Fruit fly (Drosophila melanogaster) whole organism, pupa: ENCODE measurements around the gene CG8042.

Experiments used
- CG10348 ChIP-seq: fragments of 200-800 bp; sonication (Bioruptor generic); IDR thresholded peaks from 2 replicates; pipeline ENCODE4 v1.3.6; 2022; ENCODE audit warnings: missing biosample characterization, missing genetic modification characterization
- CG12605 ChIP-seq: fragments of 200-800 bp; sonication (Bioruptor generic); IDR thresholded peaks from 2 replicates; pipeline ENCODE4 v1.3.6; 2022; ENCODE audit warnings: missing biosample characterization, missing genetic modification characterization
- CG13204 ChIP-seq: fragments of 200-800 bp; sonication (Bioruptor generic); optimal IDR thresholded peaks from 2 replicates; lab custom pipeline; 2018; ENCODE audit warnings: missing biosample characterization, mild to moderate bottlenecking, missing genetic modification characterization, moderate library complexity
- CG14655 ChIP-seq: fragments of 200-800 bp; sonication (Bioruptor generic); optimal IDR thresholded peaks from 3 replicates; lab custom pipeline; 2017; ENCODE audit warnings: mild to moderate bottlenecking, missing biosample characterization, missing genetic modification reagents, missing genetic modification characterization
- CG15710 ChIP-seq: fragments of 200-800 bp; sonication (Bioruptor generic); optimal IDR thresholded peaks from 2 replicates; lab custom pipeline; 2018; ENCODE audit warnings: missing biosample characterization, mild to moderate bottlenecking, missing genetic modification characterization, moderate library complexity
- CG17806 ChIP-seq: fragments of 200-800 bp; sonication (Bioruptor generic); optimal IDR thresholded peaks from 2 replicates; lab custom pipeline; 2018; ENCODE audit warnings: missing biosample characterization, mild to moderate bottlenecking, missing genetic modification characterization, moderate library complexity
- CG32121 ChIP-seq: fragments of 200-800 bp; sonication (Bioruptor generic); IDR thresholded peaks from 2 replicates; pipeline ENCODE4 v1.3.6; 2022; ENCODE audit warnings: missing biosample characterization, missing genetic modification characterization
- CG34367 ChIP-seq: fragments of 200-800 bp; sonication (Bioruptor generic); optimal IDR thresholded peaks from 2 replicates; lab custom pipeline; 2018; ENCODE audit warnings: missing biosample characterization, mild to moderate bottlenecking, missing genetic modification characterization
- CG4496 ChIP-seq: fragments of 200-800 bp; sonication (Bioruptor generic); IDR thresholded peaks from 3 replicates; pipeline ENCODE4 v1.3.6; 2022; ENCODE audit warnings: missing biosample characterization, missing genetic modification characterization
- CG8159 ChIP-seq: fragments of 200-800 bp; sonication (Bioruptor generic); optimal IDR thresholded peaks from 3 replicates; lab custom pipeline; 2018; ENCODE audit warnings: missing biosample characterization, mild to moderate bottlenecking, missing genetic modification characterization, moderate library complexity
- CG8301 ChIP-seq: fragments of 200-800 bp; sonication (Bioruptor generic); optimal IDR thresholded peaks from 2 replicates; lab custom pipeline; 2018; ENCODE audit warnings: missing biosample characterization, mild to moderate bottlenecking, missing genetic modification characterization
- CG9948 ChIP-seq: fragments of 200-800 bp; sonication (Bioruptor generic); optimal IDR thresholded peaks from 2 replicates; lab custom pipeline; 2018; ENCODE audit warnings: missing biosample characterization, mild to moderate bottlenecking, missing genetic modification characterization, moderate library complexity
- D1 ChIP-seq: fragments of 200-800 bp; sonication (Bioruptor generic); optimal IDR thresholded peaks from 2 replicates; lab custom pipeline; 2018; ENCODE audit warnings: missing biosample characterization, mild to moderate bottlenecking, missing genetic modification characterization, moderate library complexity
- EcR ChIP-seq: fragments of 200-800 bp; sonication (Bioruptor generic); optimal IDR thresholded peaks from 3 replicates; lab custom pipeline; 2019; ENCODE audit warnings: missing biosample characterization, missing genetic modification characterization, mild to moderate bottlenecking, moderate library complexity, missing genetic modification reagents
- Ets98B ChIP-seq: fragments of 200-800 bp; sonication (Bioruptor generic); IDR thresholded peaks from 2 replicates; pipeline ENCODE4 v1.3.6; 2022; ENCODE audit warnings: missing biosample characterization, missing genetic modification characterization
- Pif1A ChIP-seq: fragments of 200-800 bp; sonication (Bioruptor generic); optimal IDR thresholded peaks from 3 replicates; lab custom pipeline; 2016; ENCODE audit warnings: missing biosample characterization, missing genetic modification characterization
- Pif1B ChIP-seq: fragments of 200-800 bp; sonication (Bioruptor generic); optimal IDR thresholded peaks from 3 replicates; lab custom pipeline; 2016; ENCODE audit warnings: missing biosample characterization, missing genetic modification characterization
- Snoo ChIP-seq: fragments of 200-800 bp; sonication (Bioruptor generic); optimal IDR thresholded peaks from 3 replicates; lab custom pipeline; 2017; ENCODE audit warnings: missing biosample characterization, mild to moderate bottlenecking, missing genetic modification characterization, inconsistent platforms
- fd96Ca ChIP-seq: fragments of 200-800 bp; sonication (Bioruptor generic); IDR thresholded peaks from 3 replicates; pipeline ENCODE4 v1.3.6; 2022; ENCODE audit warnings: missing biosample characterization, missing genetic modification characterization
- gl ChIP-seq: fragments of 200-800 bp; sonication (Bioruptor generic); optimal IDR thresholded peaks from 2 replicates; lab custom pipeline; 2018; ENCODE audit warnings: missing biosample characterization, mild to moderate bottlenecking, missing genetic modification characterization
- rn ChIP-seq: fragments of 200-800 bp; sonication (Bioruptor generic); IDR thresholded peaks from 2 replicates; pipeline ENCODE4 v1.3.6; 2022; ENCODE audit warnings: missing biosample characterization, missing genetic modification characterization

CG8042 gene

DNA sequence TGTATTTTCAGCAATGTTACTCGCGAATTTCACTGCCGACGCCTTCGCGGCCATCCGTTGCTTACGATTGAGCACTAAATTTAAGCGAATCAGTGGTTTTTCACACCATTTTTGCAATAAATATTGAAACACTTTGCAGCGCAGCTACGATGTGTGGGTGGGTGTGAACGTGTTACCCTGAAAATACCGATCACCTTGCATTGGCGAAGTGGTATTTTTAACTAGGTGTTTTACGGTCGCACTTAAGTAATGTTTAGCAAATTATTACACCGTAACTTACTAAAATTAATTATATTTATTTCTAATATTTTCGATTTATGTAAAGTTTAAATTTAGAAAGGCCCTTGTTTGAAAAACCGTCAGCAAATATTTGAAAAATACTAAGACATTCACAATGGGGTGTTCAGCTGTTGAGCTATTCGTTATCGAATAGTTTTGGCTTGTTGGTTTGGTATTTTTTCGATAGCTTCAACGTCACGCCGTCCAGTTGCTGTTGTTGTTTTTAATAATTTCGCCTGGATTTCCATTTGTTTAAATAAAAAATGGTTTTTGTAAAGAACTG lies 38.8 kb downstream of the CG8042 start, which contains the start of the genes syd and Srp9:
TSS of gene syd (minus strand) at position 188 of the 562 bp plus-strand sequence.
TSS of gene Srp9 (plus strand) at position 441 of the 562 bp plus-strand sequence.
- TF ChIP-seq CG10348 (no peak), D1 (tag; lab: Kevin White, UChicago) (no peak), CG12605 (GFP tag; lab: Robert Waterston, UW) (no peak), EcR (no peak), CG14655 (no peak), Ets98B (no peak), CG15710 (tag; lab: Kevin White, UChicago) (no peak), fd96Ca (GFP tag; lab: Robert Waterston, UW) (no peak), CG34367 (tag; lab: Kevin White, UChicago) (no peak), CG17806 (tag; lab: Kevin White, UChicago) (no peak), gl (tag; lab: Kevin White, UChicago) (no peak), CG8159 (tag; lab: Kevin White, UChicago) (no peak), Snoo (tag; lab: Kevin White, UChicago) (no peak), Pif1B (no peak), Pif1A (GFP tag; lab: Kevin White, UChicago) (no peak), CG4496 (GFP tag; lab: Robert Waterston, UW) (no peak)

dm6 chr3L:7935409-7935932 lies 39.3 kb downstream of the CG8042 start:
- no peak for TF ChIP-seq rn (GFP tag; lab: Robert Waterston, UW)
- peak; percentile 30 for TF ChIP-seq EcR
- TF ChIP-seq CG12605 (GFP tag; lab: Robert Waterston, UW), result no peak

dm6 chr3L:7934857-7935256 lies 39.9 kb downstream of the CG8042 start:
- TF ChIP-seq CG32121 (no peak), gl (tag; lab: Kevin White, UChicago) (no peak), EcR (peak; percentile 45), Snoo (tag; lab: Kevin White, UChicago) (no peak), CG13204 (no peak), CG8301 (tag; lab: Kevin White, UChicago) (no peak), CG8159 (tag; lab: Kevin White, UChicago) (no peak), D1 (tag; lab: Kevin White, UChicago) (no peak)

- TF ChIP-seq CG4496 (GFP tag; lab: Robert Waterston, UW), result no peak
- TF ChIP-seq Pif1A (GFP tag; lab: Kevin White, UChicago), result no peak
- no peak for TF ChIP-seq CG10348
- no peak for TF ChIP-seq CG9948 (tag; lab: Kevin White, UChicago)
Measured at dm6 chr3L:7934200-7934599, 40.6 kb downstream of the CG8042 start.
